Worm (Caenorhabditis elegans) whole organism, young adult: Measurements from ENCODE around the gene mccc-1.

Experiments used
- B0261.1 ChIP-seq: sonication (generic microtip); optimal IDR thresholded peaks from 2 replicates; lab custom pipeline; 2016; ENCODE audit warnings: mild to moderate bottlenecking, missing genetic modification characterization, moderate library complexity, missing compliant biosample characterization
- F22D6.2 ChIP-seq: sonication (generic microtip); optimal IDR thresholded peaks from 2 replicates; lab custom pipeline; 2016; ENCODE audit warnings: mild to moderate bottlenecking, missing genetic modification characterization, missing compliant biosample characterization
- F33H1.4 ChIP-seq: fragments of 200-800 bp; sonication (Bioruptor generic); IDR thresholded peaks from 2 replicates; pipeline ENCODE4 v1.3.6; 2022; ENCODE audit warnings: missing genetic modification reagents, missing genetic modification characterization, missing compliant biosample characterization
- ama-1 ChIP-seq, 3 experiments: fragments of 150-350 bp in 1 of 3; sonication (generic microtip) in 2 of 3; optimal IDR thresholded peaks; 2 replicates each; lab custom pipeline; 2014 to 2018; ENCODE audit warnings: missing biosample characterization in 2 of 3, missing genetic modification characterization in 2 of 3, missing genetic modification reagents in 2 of 3
- aptf-3 ChIP-seq: fragments of 200-800 bp; sonication (Bioruptor generic); IDR thresholded peaks from 2 replicates; pipeline ENCODE4 v1.3.6; 2022; ENCODE audit warnings: missing genetic modification characterization, missing compliant biosample characterization
- ceh-58 ChIP-seq: fragments of 200-800 bp; sonication (Bioruptor generic); IDR thresholded peaks from 2 replicates; pipeline ENCODE4 v1.3.6; 2022; ENCODE audit warnings: missing genetic modification characterization, missing compliant biosample characterization
- ekl-4 ChIP-seq: fragments of 200-800 bp; sonication (Bioruptor generic); IDR thresholded peaks from 2 replicates; pipeline ENCODE4 v1.3.6; 2022; ENCODE audit warnings: missing genetic modification reagents, missing genetic modification characterization, missing compliant biosample characterization
- hlh-26 ChIP-seq: fragments of 200-800 bp; sonication (Bioruptor generic); conservative IDR thresholded peaks from 2 replicates; pipeline ENCODE4 v1.3.6; 2022; ENCODE audit warnings: missing genetic modification reagents, missing genetic modification characterization, missing compliant biosample characterization
- mel-28 ChIP-seq: sonication (generic microtip); optimal IDR thresholded peaks from 2 replicates; lab custom pipeline; 2016; ENCODE audit warnings: borderline replicate concordance, mild to moderate bottlenecking, missing genetic modification characterization, missing compliant biosample characterization
- snpc-4 ChIP-seq, 5 experiments: fragments of 150-350 bp in 1 of 5; sonication (generic microtip) in 4 of 5; optimal IDR thresholded peaks; 2 replicates each; lab custom pipeline; 2014 to 2018; ENCODE audit warnings: missing genetic modification characterization in 5 of 5, missing biosample characterization in 3 of 5, antibody characterized with exemption in 2 of 5, mild to moderate bottlenecking in 2 of 5, missing compliant biosample characterization in 2 of 5, missing genotype in 2 of 5, moderate library complexity in 2 of 5, missing genetic modification reagents in 1 of 5
- unc-130 ChIP-seq: sonication (generic microtip); optimal IDR thresholded peaks from 2 replicates; lab custom pipeline; 2016; ENCODE audit warnings: missing genetic modification reagents, missing genetic modification characterization, missing compliant biosample characterization
- unc-62 ChIP-seq: fragments of 150-350 bp; optimal IDR thresholded peaks from 2 replicates; lab custom pipeline; 2014; ENCODE audit warnings: missing biosample characterization, missing genetic modification reagents, missing genetic modification characterization
- ztf-3 ChIP-seq: fragments of 200-800 bp; sonication (Bioruptor generic); optimal IDR thresholded peaks from 2 replicates; lab custom pipeline; 2018; ENCODE audit warnings: mild to moderate bottlenecking, missing genetic modification characterization, missing compliant biosample characterization

DNA sequence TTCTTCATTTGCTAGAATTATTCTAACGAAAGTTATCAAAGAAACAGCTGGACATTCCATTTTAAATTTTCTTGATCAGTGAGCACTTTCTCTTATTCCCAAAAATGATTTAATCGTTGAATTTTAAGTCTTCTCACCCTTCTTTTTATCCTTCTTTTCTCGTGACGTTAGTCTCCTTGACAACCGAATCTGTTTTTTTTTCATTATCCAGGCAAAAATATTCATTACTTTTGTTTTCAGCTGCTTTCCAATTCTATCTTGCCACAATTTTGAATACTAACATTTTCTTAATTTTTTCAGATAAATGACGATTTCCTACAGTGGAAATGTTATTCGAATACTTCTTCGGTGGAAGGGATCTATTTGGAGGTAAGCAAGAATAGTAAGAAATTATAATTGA lies 19.2 kb downstream of the mccc-1 start, which contains the start of gene best-13:
- TF ChIP-seq ekl-4 (GFP tag; lab: Robert Waterston, UW) (no peak), F22D6.2 (tag; lab: Kevin White, UChicago) (no peak), ztf-3 (no peak), aptf-3 (GFP tag; lab: Robert Waterston, UW) (no peak), snpc-4 (GFP tag; optimal IDR thresholded peaks at IDR 0.05; lab: Kevin White, UChicago) (no peak), snpc-4 (tag; optimal IDR thresholded peaks at IDR 0.05; lab: Kevin White, UChicago) (no peak), unc-130 (GFP tag; lab: Kevin White, UChicago) (no peak), hlh-26 (GFP tag; lab: Robert Waterston, UW) (no peak), F33H1.4 (GFP tag; lab: Robert Waterston, UW) (no peak), ama-1 (optimal IDR thresholded peaks at IDR 0.05; lab: Kevin White, UChicago) (no peak), ama-1 (GFP tag; optimal IDR thresholded peaks at IDR 0.05; lab: Kevin White, UChicago) (no peak), B0261.1 (tag; lab: Kevin White, UChicago) (no peak), ceh-58 (GFP tag; lab: Robert Waterston, UW) (no peak), unc-62 (GFP tag; lab: Kevin White, UChicago) (no peak), mel-28 (tag; lab: Kevin White, UChicago) (no peak)
